Fruit fly (Drosophila melanogaster) whole organism, embryonic: ENCODE data around the gene CG18131.
A peak's percentile ranks its signal among the peaks of the same experiment; 100 is the strongest.

Source experiments
- Atf3 ChIP-seq: fragments of 200-800 bp; sonication (Bioruptor generic); optimal IDR thresholded peaks from 3 replicates; lab custom pipeline; 2016; ENCODE audit warnings: missing biosample characterization, missing genetic modification characterization
- B-H1 ChIP-seq: fragments of 200-800 bp; sonication (Bioruptor generic); IDR thresholded peaks from 3 replicates; pipeline ENCODE4 v1.3.6; 2022; ENCODE audit warnings: missing biosample characterization, missing genetic modification characterization
- B-H2 ChIP-seq: fragments of 200-800 bp; sonication (Bioruptor generic); optimal IDR thresholded peaks from 2 replicates; lab custom pipeline; 2018; ENCODE audit warnings: missing biosample characterization, mild to moderate bottlenecking, missing genetic modification characterization
- CG10565 ChIP-seq: fragments of 200-800 bp; sonication (Bioruptor generic); optimal IDR thresholded peaks from 3 replicates; lab custom pipeline; 2016; ENCODE audit warnings: missing biosample characterization, mild to moderate bottlenecking, missing genetic modification characterization
- CG12104 ChIP-seq: fragments of 200-800 bp; sonication (Bioruptor generic); optimal IDR thresholded peaks from 3 replicates; lab custom pipeline; 2016; ENCODE audit warnings: missing biosample characterization, missing genetic modification characterization
- CG12769 ChIP-seq: fragments of 200-800 bp; sonication (Bioruptor generic); optimal IDR thresholded peaks from 2 replicates; lab custom pipeline; 2019; ENCODE audit warnings: missing biosample characterization, mild to moderate bottlenecking, missing genetic modification characterization, moderate library complexity
- CG14710 ChIP-seq: fragments of 200-800 bp; sonication (Bioruptor generic); optimal IDR thresholded peaks from 3 replicates; lab custom pipeline; 2019; ENCODE audit warnings: missing biosample characterization, mild to moderate bottlenecking, missing genetic modification characterization, moderate library complexity
- CG16863 ChIP-seq: fragments of 200-800 bp; sonication (Bioruptor generic); optimal IDR thresholded peaks from 3 replicates; lab custom pipeline; 2016; ENCODE audit warnings: missing biosample characterization, missing genetic modification characterization
- CG17186 ChIP-seq: fragments of 200-800 bp; sonication (Bioruptor generic); optimal IDR thresholded peaks from 3 replicates; lab custom pipeline; 2017; ENCODE audit warnings: missing biosample characterization, missing genetic modification reagents, missing genetic modification characterization
- CG17385 ChIP-seq: fragments of 200-800 bp; sonication (Bioruptor generic); optimal IDR thresholded peaks from 3 replicates; lab custom pipeline; 2018; ENCODE audit warnings: missing biosample characterization, mild to moderate bottlenecking, missing genetic modification characterization
- CG18619 ChIP-seq: fragments of 200-800 bp; sonication (Bioruptor generic); optimal IDR thresholded peaks from 3 replicates; lab custom pipeline; 2017; ENCODE audit warnings: missing biosample characterization, mild to moderate bottlenecking, missing genetic modification characterization
- CG2116 ChIP-seq: fragments of 200-800 bp; sonication (Bioruptor generic); optimal IDR thresholded peaks from 3 replicates; lab custom pipeline; 2018; ENCODE audit warnings: missing biosample characterization, mild to moderate bottlenecking, missing genetic modification characterization
- CG2120 ChIP-seq: fragments of 200-800 bp; sonication (Bioruptor generic); optimal IDR thresholded peaks from 3 replicates; lab custom pipeline; 2016; ENCODE audit warnings: missing biosample characterization, missing genetic modification characterization
- CG2889 ChIP-seq: fragments of 200-800 bp; sonication (Bioruptor generic); IDR thresholded peaks from 3 replicates; pipeline ENCODE4 v1.3.6; 2022; ENCODE audit warnings: missing biosample characterization, missing genetic modification characterization
- CG33557 ChIP-seq: fragments of 200-800 bp; sonication (Bioruptor generic); optimal IDR thresholded peaks from 2 replicates; lab custom pipeline; 2019; ENCODE audit warnings: missing biosample characterization, mild to moderate bottlenecking, missing genetic modification characterization, moderate library complexity
- CG4328 ChIP-seq: fragments of 200-800 bp; sonication (Bioruptor generic); optimal IDR thresholded peaks from 3 replicates; lab custom pipeline; 2017; ENCODE audit warnings: missing biosample characterization, missing genetic modification reagents, missing genetic modification characterization
- CG5953 ChIP-seq: fragments of 200-800 bp; sonication (Bioruptor generic); IDR thresholded peaks from 2 replicates; pipeline ENCODE4 v1.3.6; 2022; ENCODE audit warnings: missing biosample characterization, missing genetic modification characterization
- CG6175 ChIP-seq: fragments of 200-800 bp; sonication (Bioruptor generic); IDR thresholded peaks from 3 replicates; pipeline ENCODE4 v1.3.6; 2022; ENCODE audit warnings: missing biosample characterization, missing genetic modification characterization
- CG6791 ChIP-seq: fragments of 200-800 bp; sonication (Bioruptor generic); IDR thresholded peaks from 3 replicates; pipeline ENCODE4 v1.3.6; 2022; ENCODE audit warnings: missing biosample characterization, missing genetic modification characterization; ENCODE audit not compliant: partially characterized antibody
- D ChIP-seq, 2 experiments: fragments of 200-800 bp in 1 of 2; fragments of >200 bp in 1 of 2; sonication (Bioruptor generic) in 1 of 2; optimal IDR thresholded peaks; 2 replicates in 1 of 2; 3 replicates in 1 of 2; lab custom pipeline; 2017; ENCODE audit warnings: mild to moderate bottlenecking in 1 of 2, missing biosample characterization in 1 of 2, missing genetic modification characterization in 1 of 2, missing genetic modification reagents in 1 of 2
- Dfd ChIP-seq, 2 experiments: fragments of >200 bp; optimal IDR thresholded peaks; 2 replicates each; lab custom pipeline; 2017; ENCODE audit warnings: missing biosample characterization in 2 of 2, missing genetic modification characterization in 2 of 2
- E2f2 ChIP-seq: fragments of 200-800 bp; sonication (Bioruptor generic); IDR thresholded peaks from 2 replicates; pipeline ENCODE4 v1.3.6; 2022; ENCODE audit warnings: missing biosample characterization, missing genetic modification characterization
- H15 ChIP-seq: fragments of 200-800 bp; sonication (Bioruptor generic); IDR thresholded peaks from 3 replicates; pipeline ENCODE4 v1.3.6; 2022; ENCODE audit warnings: missing biosample characterization, missing genetic modification characterization
- HmgZ ChIP-seq: fragments of 200-800 bp; sonication (Bioruptor generic); optimal IDR thresholded peaks from 2 replicates; lab custom pipeline; 2018; ENCODE audit warnings: missing biosample characterization, mild to moderate bottlenecking, missing genetic modification characterization
- MESR4 ChIP-seq: fragments of 200-800 bp; sonication (Bioruptor generic); optimal IDR thresholded peaks from 2 replicates; lab custom pipeline; 2018; ENCODE audit warnings: missing biosample characterization, mild to moderate bottlenecking, missing genetic modification characterization, moderate library complexity
- Med ChIP-seq: fragments of 200-800 bp; sonication (Bioruptor generic); peaks from one replicate; lab custom pipeline; 2016; ENCODE audit warnings: missing biosample characterization, missing genetic modification characterization, mild to moderate bottlenecking, inconsistent platforms, moderate library complexity
- Nf-YC ChIP-seq: fragments of 200-800 bp; optimal IDR thresholded peaks from 3 replicates; lab custom pipeline; 2019; ENCODE audit warnings: missing biosample characterization, mild to moderate bottlenecking, missing genetic modification characterization, moderate library complexity
- Pdp1 ChIP-seq, 2 experiments: fragments of 200-800 bp; sonication (Bioruptor generic); optimal IDR thresholded peaks; 3 replicates each; lab custom pipeline; 2016; ENCODE audit warnings: missing biosample characterization in 2 of 2, missing genetic modification characterization in 2 of 2, mild to moderate bottlenecking in 1 of 2, moderate library complexity in 1 of 2
- Sox100B ChIP-seq: fragments of 200-800 bp; sonication (Bioruptor generic); optimal IDR thresholded peaks from 3 replicates; lab custom pipeline; 2018; ENCODE audit warnings: missing biosample characterization, mild to moderate bottlenecking, missing genetic modification characterization
- Sry-δ ChIP-seq: fragments of 200-800 bp; sonication (Bioruptor generic); optimal IDR thresholded peaks from 2 replicates; lab custom pipeline; 2016; ENCODE audit warnings: missing biosample characterization, missing genetic modification characterization
- TFAM ChIP-seq: fragments of 200-800 bp; sonication (Bioruptor generic); optimal IDR thresholded peaks from 2 replicates; lab custom pipeline; 2017; ENCODE audit warnings: missing biosample characterization, missing genetic modification characterization, inconsistent platforms
- bowl ChIP-seq: fragments of 200-800 bp; sonication (Bioruptor generic); IDR thresholded peaks from 2 replicates; pipeline ENCODE4 v1.3.6; 2022; ENCODE audit warnings: missing biosample characterization, missing genetic modification characterization
- da ChIP-seq: fragments of 200-800 bp; sonication (Bioruptor generic); optimal IDR thresholded peaks from 2 replicates; lab custom pipeline; 2016; ENCODE audit warnings: missing biosample characterization, missing genetic modification characterization
- gem ChIP-seq: fragments of 200-800 bp; sonication (Bioruptor generic); optimal IDR thresholded peaks from 2 replicates; lab custom pipeline; 2019; ENCODE audit warnings: missing biosample characterization, mild to moderate bottlenecking, missing genetic modification characterization, moderate library complexity
- hb ChIP-seq: fragments of 200-800 bp; sonication (Bioruptor generic); IDR thresholded peaks from 3 replicates; pipeline ENCODE4 v1.3.6; 2022; ENCODE audit warnings: missing biosample characterization, missing genetic modification characterization; ENCODE audit not compliant: partially characterized antibody
- kni ChIP-seq: fragments of 200-800 bp; sonication (Bioruptor generic); optimal IDR thresholded peaks from 3 replicates; lab custom pipeline; 2017; ENCODE audit warnings: mild to moderate bottlenecking, missing biosample characterization, missing genetic modification reagents, missing genetic modification characterization
- phol ChIP-seq: fragments of 200-800 bp; sonication (Bioruptor generic); optimal IDR thresholded peaks from 3 replicates; lab custom pipeline; 2018; ENCODE audit warnings: missing biosample characterization, mild to moderate bottlenecking, missing genetic modification characterization, moderate library complexity
- pnt ChIP-seq: fragments of 200-800 bp; sonication (Bioruptor generic); optimal IDR thresholded peaks from 3 replicates; lab custom pipeline; 2016; ENCODE audit warnings: missing biosample characterization, missing genetic modification characterization
- prd ChIP-seq, 3 experiments: fragments of >200 bp in 2 of 3; fragments of 200-800 bp in 1 of 3; sonication (Bioruptor generic) in 1 of 3; optimal IDR thresholded peaks in 2 of 3; IDR thresholded peaks in 1 of 3; 2 replicates in 2 of 3; 3 replicates in 1 of 3; pipeline versions ENCODE4 v1.3.6 to Lab custom; 2017 to 2022; ENCODE audit warnings: missing biosample characterization in 1 of 3, missing genetic modification characterization in 1 of 3
- psq ChIP-seq: fragments of 200-800 bp; sonication (Bioruptor generic); optimal IDR thresholded peaks from 2 replicates; lab custom pipeline; 2017; ENCODE audit warnings: missing biosample characterization, missing genetic modification characterization
- tin ChIP-seq: fragments of 200-800 bp; sonication (Bioruptor generic); optimal IDR thresholded peaks from 3 replicates; lab custom pipeline; 2016; ENCODE audit warnings: missing biosample characterization, missing genetic modification characterization
- twi ChIP-seq: fragments of 200-800 bp; optimal IDR thresholded peaks from 2 replicates; lab custom pipeline; 2019; ENCODE audit warnings: missing biosample characterization, mild to moderate bottlenecking, missing genetic modification characterization, moderate library complexity
- vfl ChIP-seq: fragments of 200-800 bp; sonication (Bioruptor generic); optimal IDR thresholded peaks from 2 replicates; lab custom pipeline; 2016; ENCODE audit warnings: missing biosample characterization, missing genetic modification characterization
- z ChIP-seq: fragments of 200-800 bp; sonication (Bioruptor generic); IDR thresholded peaks from 3 replicates; pipeline ENCODE4 v1.3.6; 2022; ENCODE audit warnings: missing biosample characterization, missing genetic modification characterization
- zf30C ChIP-seq: fragments of 200-800 bp; sonication (Bioruptor generic); optimal IDR thresholded peaks from 3 replicates; lab custom pipeline; 2018; ENCODE audit warnings: missing biosample characterization, mild to moderate bottlenecking, missing genetic modification characterization

CG18131 gene

DNA sequence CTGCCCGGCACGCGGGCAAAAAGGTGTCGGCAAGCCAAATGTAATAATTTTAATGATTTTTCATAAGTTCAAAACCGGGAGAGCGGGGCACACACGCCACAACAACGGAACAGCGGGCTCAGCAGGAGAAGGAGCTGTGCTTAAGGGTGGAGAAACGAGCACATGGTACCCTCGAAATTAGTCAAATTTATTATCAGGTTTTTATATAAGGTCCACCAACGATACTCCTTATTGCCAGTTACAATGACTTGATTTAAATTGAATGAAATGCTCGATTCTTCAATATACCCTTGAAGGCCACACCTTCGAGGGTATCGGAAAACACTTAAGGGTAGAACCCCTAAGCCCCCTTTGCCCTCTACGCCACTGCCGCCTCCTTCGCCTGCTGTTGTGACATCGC is 27.0 kb downstream of the CG18131 start (continued):
- TF ChIP-seq prd (optimal IDR thresholded peaks at IDR 0.05; lab: Kevin White, UChicago) = no peak
- TF ChIP-seq prd (GFP tag; IDR thresholded peaks at IDR 0.05; lab: Robert Waterston, UW) = peak; percentile 86
- no peak for TF ChIP-seq MESR4 (GFP tag; lab: Kevin White, UChicago)
- peak; percentile 44 for TF ChIP-seq phol (tag; lab: Kevin White, UChicago)
- no peak for TF ChIP-seq bowl (GFP tag; lab: Robert Waterston, UW)
- peak; percentile 42 for TF ChIP-seq CG14710 (tag; lab: Kevin White, UChicago)
- TF ChIP-seq zf30C (GFP tag; lab: Kevin White, UChicago) = no peak
- TF ChIP-seq pnt (GFP tag; lab: Kevin White, UChicago) = peak; percentile 35
- peak; percentile 53 for TF ChIP-seq gem (tag; lab: Kevin White, UChicago)
- TF ChIP-seq CG10565 (GFP tag; lab: Kevin White, UChicago) = no peak
- TF ChIP-seq psq (GFP tag; lab: Kevin White, UChicago) = no peak
- no peak for TF ChIP-seq CG2116
- no peak for TF ChIP-seq CG2889 (GFP tag; lab: Robert Waterston, UW)
- TF ChIP-seq CG6175 (GFP tag; lab: Robert Waterston, UW) = no peak
- TF ChIP-seq CG2120 (GFP tag; lab: Kevin White, UChicago) = peak; percentile 7
- no peak for TF ChIP-seq Atf3 (GFP tag; lab: Kevin White, UChicago)
- TF ChIP-seq da (GFP tag; lab: Kevin White, UChicago) = no peak
- no peak for TF ChIP-seq CG18619 (GFP tag; lab: Kevin White, UChicago)
- TF ChIP-seq Sox100B (GFP tag; lab: Kevin White, UChicago) = peak; percentile 3
- TF ChIP-seq E2f2 = no peak
- TF ChIP-seq Dfd (GFP tag; optimal IDR thresholded peaks at IDR 0.05; lab: Kevin White, UChicago) = no peak
- TF ChIP-seq vfl = no peak
- TF ChIP-seq CG4328 (GFP tag; lab: Kevin White, UChicago) = no peak
- no peak for TF ChIP-seq TFAM (GFP tag; lab: Kevin White, UChicago)
- peak; percentile 37 for TF ChIP-seq CG12769 (tag; lab: Kevin White, UChicago)
- peak; percentile 11 to 36 for TF ChIP-seq Pdp1 (GFP tag; optimal IDR thresholded peaks at IDR 0.05; lab: Kevin White, UChicago)
- no peak for TF ChIP-seq Sry-δ (GFP tag; lab: Kevin White, UChicago)
- TF ChIP-seq B-H1 (GFP tag; lab: Robert Waterston, UW) = peak; percentile 51
- TF ChIP-seq CG17186 (GFP tag; lab: Kevin White, UChicago) = no peak
- no peak for TF ChIP-seq D (optimal IDR thresholded peaks at IDR 0.05; lab: Kevin White, UChicago)
- peak; percentile 57 for TF ChIP-seq D (GFP tag; optimal IDR thresholded peaks at IDR 0.05; lab: Kevin White, UChicago)
- TF ChIP-seq CG12104 (GFP tag; lab: Kevin White, UChicago) = no peak
- TF ChIP-seq HmgZ (tag; lab: Kevin White, UChicago) = no peak
- no peak for TF ChIP-seq CG33557 (GFP tag; lab: Kevin White, UChicago)
- no peak for TF ChIP-seq kni
- peak; percentile 27 for TF ChIP-seq tin (GFP tag; lab: Kevin White, UChicago)
- TF ChIP-seq z = peak; percentile 46; the same call in 1 of the 3 replicates
- no peak for TF ChIP-seq CG17385 (GFP tag; lab: Kevin White, UChicago)
- TF ChIP-seq CG6791 (GFP tag; lab: Robert Waterston, UW) = no peak
- no peak for TF ChIP-seq CG5953 (GFP tag; lab: Robert Waterston, UW)
- no peak for TF ChIP-seq twi (tag; lab: Kevin White, UChicago)
- peak; percentile 84 for TF ChIP-seq Med (GFP tag; lab: Kevin White, UChicago)
- TF ChIP-seq CG16863 (GFP tag; lab: Kevin White, UChicago) = no peak
- no peak for TF ChIP-seq Nf-YC (tag; lab: Kevin White, UChicago)
- peak; percentile 56; the same call in 1 of the 3 replicates for TF ChIP-seq H15 (GFP tag; lab: Robert Waterston, UW)
- no peak for TF ChIP-seq hb (GFP tag; lab: Robert Waterston, UW)
- no peak for TF ChIP-seq B-H2 (GFP tag; lab: Kevin White, UChicago)
